Fruit fly (Drosophila melanogaster): ENCODE data around the gene dnd.

Gene dnd

dm6 chr3R:21922674-21923323 is 35.6 kb upstream of the dnd start:
- TF ChIP-seq CG2202 (tag; optimal IDR thresholded peaks at IDR 0.05) (no peak), bsh (GFP tag; optimal IDR thresholded peaks at IDR 0.05) (peak in 1 of 2 experiments; percentile 46), nom (GFP tag; optimal IDR thresholded peaks at IDR 0.05) (peak; percentile 65), ham (GFP tag; IDR thresholded peaks at IDR 0.05) (no peak), CrebB (tag; optimal IDR thresholded peaks at IDR 0.05) (no peak)

- TF ChIP-seq CG18619 (GFP tag; optimal IDR thresholded peaks at IDR 0.05) (no peak), dpn (GFP tag; optimal IDR thresholded peaks at IDR 0.05) (no peak), btn (GFP tag; optimal IDR thresholded peaks at IDR 0.05) (no peak), sisA (GFP tag; IDR thresholded peaks at IDR 0.05) (no peak), MESR4 (GFP tag; optimal IDR thresholded peaks at IDR 0.05) (no peak), CG13123 (GFP tag; optimal IDR thresholded peaks at IDR 0.05) (no peak), CG3847 (GFP tag; IDR thresholded peaks at IDR 0.05) (no peak; the same call in 1 of the 2 replicates), pho (GFP tag; optimal IDR thresholded peaks at IDR 0.05) (no peak), CG11696 (GFP tag; IDR thresholded peaks at IDR 0.05) (no peak), Pdp1 (GFP tag; optimal IDR thresholded peaks at IDR 0.05) (no peak), C15 (GFP tag; IDR thresholded peaks at IDR 0.05) (no peak), Sox100B (GFP tag; optimal IDR thresholded peaks at IDR 0.05) (no peak), CG3065 (GFP tag; optimal IDR thresholded peaks at IDR 0.05) (no peak), bsh (GFP tag; optimal IDR thresholded peaks at IDR 0.05) (no peak), CG7357 (GFP tag; IDR thresholded peaks at IDR 0.05) (no peak), fd3F (GFP tag; optimal IDR thresholded peaks at IDR 0.05) (no peak), NC2β (GFP tag; optimal IDR thresholded peaks at IDR 0.05) (no peak), Opbp (GFP tag; IDR thresholded peaks at IDR 0.05; ENCODE audit: partially characterized antibody) (no peak)
Measured at dm6 chr3R:21922244-21922643, 35.1 kb upstream of the dnd start.

- TF ChIP-seq ken (GFP tag; IDR thresholded peaks at IDR 0.05) (no peak), nmo (GFP tag; optimal IDR thresholded peaks at IDR 0.05) (peak; percentile 9), Ets65A (GFP tag) (peak; percentile 19), CG9437 (GFP tag; optimal IDR thresholded peaks at IDR 0.05) (peak; percentile 13), D19B (GFP tag; optimal IDR thresholded peaks at IDR 0.05) (peak; percentile 25), CG14050 (GFP tag; IDR thresholded peaks at IDR 0.05) (no peak), CG1233 (GFP tag; optimal IDR thresholded peaks at IDR 0.05) (no peak), crol (GFP tag; IDR thresholded peaks at IDR 0.05) (peak; percentile 47; the same call in 1 of the 2 replicates), BEAF-32 (GFP tag; optimal IDR thresholded peaks at IDR 0.05) (no peak), gem (tag; optimal IDR thresholded peaks at IDR 0.05) (peak; percentile 33), CG16813 (GFP tag; IDR thresholded peaks at IDR 0.05; ENCODE audit: partially characterized antibody) (0 out of 3 replicates have a peak, but pooled peaks have one; percentile 15), sob (GFP tag; IDR thresholded peaks at IDR 0.05) (no peak), CG18476 (GFP tag; optimal IDR thresholded peaks at IDR 0.05) (no peak), CoRest (tag; optimal IDR thresholded peaks at IDR 0.05) (peak; percentile 22), CG12769 (tag; optimal IDR thresholded peaks at IDR 0.05) (peak; percentile 59), CG13424 (tag; optimal IDR thresholded peaks at IDR 0.05) (peak; percentile 16), Sox102F (GFP tag; optimal IDR thresholded peaks at IDR 0.05) (peak; percentile 4), oc (tag; optimal IDR thresholded peaks at IDR 0.05) (no peak), da (GFP tag; optimal IDR thresholded peaks at IDR 0.05) (no peak), Max (GFP tag; optimal IDR thresholded peaks at IDR 0.05) (no peak), Poxn (GFP tag; IDR thresholded peaks at IDR 0.05) (no peak), CG3726 (GFP tag; IDR thresholded peaks at IDR 0.05) (no peak), bsh (GFP tag; optimal IDR thresholded peaks at IDR 0.05) (peak in 1 of 2 experiments; percentile 61), HLH4C (GFP tag; IDR thresholded peaks at IDR 0.05; ENCODE audit: partially characterized antibody) (peak; percentile 24; the same call in 1 of the 3 replicates), CG31441 (GFP tag; IDR thresholded peaks at IDR 0.05) (no peak)
Measured at dm6 chr3R:21921363-21922208, 34.4 kb upstream of the dnd start.

Measured in whole organism, embryonic.